Worm (Caenorhabditis elegans) whole organism, L1 larva: ENCODE measurements around the gene ckk-1.

Experiments used
- C04F5.9 ChIP-seq: sonication (generic microtip); optimal IDR thresholded peaks from 2 replicates; lab custom pipeline; 2016; ENCODE audit warnings: missing genetic modification characterization, missing compliant biosample characterization
- C16A3.4 ChIP-seq: fragments of 150-350 bp; optimal IDR thresholded peaks from 2 replicates; lab custom pipeline; 2014; ENCODE audit warnings: missing biosample characterization, missing genetic modification characterization
- C34B4.2 ChIP-seq: sonication (generic microtip); optimal IDR thresholded peaks from 2 replicates; lab custom pipeline; 2017; ENCODE audit warnings: mild to moderate bottlenecking, missing genetic modification characterization, missing compliant biosample characterization
- F16B12.6 ChIP-seq: fragments of 150-350 bp; optimal IDR thresholded peaks from 2 replicates; lab custom pipeline; 2014; ENCODE audit warnings: missing biosample characterization, missing genetic modification characterization
- blmp-1 ChIP-seq: fragments of 150-350 bp; optimal IDR thresholded peaks from 2 replicates; lab custom pipeline; 2014; ENCODE audit warnings: missing biosample characterization, missing genetic modification characterization
- ceh-8 ChIP-seq: fragments of 200-800 bp; sonication (Bioruptor generic); optimal IDR thresholded peaks from 2 replicates; lab custom pipeline; 2018; ENCODE audit warnings: mild to moderate bottlenecking, missing genetic modification characterization, moderate library complexity, missing compliant biosample characterization
- ceh-82 ChIP-seq, 3 experiments: fragments of 150-350 bp in 1 of 3; sonication (generic microtip) in 2 of 3; optimal IDR thresholded peaks; 2 replicates each; lab custom pipeline; 2014 to 2017; ENCODE audit warnings: missing biosample characterization in 3 of 3, missing genetic modification characterization in 3 of 3
- ceh-88 ChIP-seq: fragments of 200-800 bp; sonication (Bioruptor generic); IDR thresholded peaks from 2 replicates; pipeline ENCODE4 v1.3.6; 2022; ENCODE audit warnings: missing genetic modification characterization, missing compliant biosample characterization
- ceh-90 ChIP-seq: sonication (generic microtip); optimal IDR thresholded peaks from 2 replicates; lab custom pipeline; 2016; ENCODE audit warnings: missing genetic modification characterization, missing compliant biosample characterization
- dpl-1 ChIP-seq, 3 experiments: fragments of 150-350 bp in 2 of 3; sonication (generic microtip) in 1 of 3; optimal IDR thresholded peaks; 2 replicates each; lab custom pipeline; 2014 to 2017; ENCODE audit warnings: missing biosample characterization in 3 of 3, missing genetic modification characterization in 3 of 3, missing genetic modification reagents in 3 of 3
- efl-1 ChIP-seq, 4 experiments: fragments of 150-350 bp; optimal IDR thresholded peaks in 3 of 4; peaks in 1 of 4; 1 replicate in 1 of 4; 2 replicates in 3 of 4; lab custom pipeline; 2014; ENCODE audit warnings: missing biosample characterization in 2 of 4, missing genetic modification characterization in 2 of 4, missing genetic modification reagents in 2 of 4
- egl-13 ChIP-seq: sonication (generic microtip); optimal IDR thresholded peaks from 2 replicates; lab custom pipeline; 2016; ENCODE audit warnings: missing genotype, missing genetic modification reagents, missing genetic modification characterization, missing compliant biosample characterization
- elt-2 ChIP-seq: sonication (generic microtip); optimal IDR thresholded peaks from 2 replicates; lab custom pipeline; 2016; ENCODE audit warnings: missing genetic modification characterization, mild to moderate bottlenecking, inconsistent platforms, missing compliant biosample characterization, missing genetic modification reagents
- ets-5 ChIP-seq: fragments of 200-800 bp; sonication (Bioruptor generic); IDR thresholded peaks from 2 replicates; pipeline ENCODE4 v1.3.6; 2022; ENCODE audit warnings: missing genetic modification characterization, missing compliant biosample characterization
- fkh-4 ChIP-seq: sonication (generic microtip); optimal IDR thresholded peaks from 2 replicates; lab custom pipeline; 2016; ENCODE audit warnings: missing compliant biosample characterization, missing genetic modification characterization, borderline replicate concordance
- fkh-8 ChIP-seq: sonication (generic microtip); optimal IDR thresholded peaks from 2 replicates; lab custom pipeline; 2016; ENCODE audit warnings: mild to moderate bottlenecking, missing genetic modification characterization, missing compliant biosample characterization
- fos-1 ChIP-seq: fragments of 150-350 bp; optimal IDR thresholded peaks from 2 replicates; lab custom pipeline; 2014; ENCODE audit warnings: missing biosample characterization, missing genetic modification characterization
- grh-1 ChIP-seq: fragments of 200-800 bp; sonication (Bioruptor generic); IDR thresholded peaks from 2 replicates; pipeline ENCODE4 v1.3.6; 2022; ENCODE audit warnings: missing genetic modification reagents, missing genetic modification characterization, missing compliant biosample characterization
- hlh-17 ChIP-seq: fragments of 200-800 bp; sonication (Bioruptor generic); optimal IDR thresholded peaks from 2 replicates; lab custom pipeline; 2018; ENCODE audit warnings: missing genetic modification characterization, mild to moderate bottlenecking, missing compliant biosample characterization, moderate library complexity, borderline replicate concordance
- lin-14 ChIP-seq: fragments of 200-800 bp; sonication (Bioruptor generic); optimal IDR thresholded peaks from 2 replicates; lab custom pipeline; 2018; ENCODE audit warnings: mild to moderate bottlenecking, missing genetic modification characterization, moderate library complexity, missing compliant biosample characterization
- lin-15B ChIP-seq: fragments of 150-350 bp; sonication (generic microtip); optimal IDR thresholded peaks from 3 replicates; lab custom pipeline; 2014; ENCODE audit warnings: missing biosample characterization, missing genetic modification characterization
- lir-3 ChIP-seq: sonication (generic microtip); optimal IDR thresholded peaks from 2 replicates; lab custom pipeline; 2016; ENCODE audit warnings: mild to moderate bottlenecking, missing genetic modification characterization, moderate library complexity, missing compliant biosample characterization; ENCODE audit not compliant: poor library complexity
- mab-9 ChIP-seq: fragments of 200-800 bp; sonication (Bioruptor generic); IDR thresholded peaks from 2 replicates; pipeline ENCODE4 v1.3.6; 2022; ENCODE audit warnings: missing genetic modification reagents, missing genetic modification characterization, missing compliant biosample characterization
- mdl-1 ChIP-seq, 2 experiments: fragments of 150-350 bp; optimal IDR thresholded peaks; 2 replicates each; lab custom pipeline; 2014 to 2017; ENCODE audit warnings: missing biosample characterization in 2 of 2, missing genetic modification characterization in 2 of 2, inconsistent platforms in 1 of 2
- mef-2 ChIP-seq: fragments of 150-350 bp; optimal IDR thresholded peaks from 2 replicates; lab custom pipeline; 2014; ENCODE audit warnings: missing biosample characterization, missing genetic modification characterization
- mep-1 ChIP-seq: fragments of 150-350 bp; optimal IDR thresholded peaks from 2 replicates; lab custom pipeline; 2014; ENCODE audit warnings: missing biosample characterization, missing genetic modification characterization
- nhr-19 ChIP-seq: fragments of 200-800 bp; sonication (Bioruptor generic); conservative IDR thresholded peaks from 2 replicates; pipeline ENCODE4 v1.3.6; 2022; ENCODE audit warnings: missing genetic modification characterization, missing compliant biosample characterization
- nhr-20 ChIP-seq: sonication (generic microtip); optimal IDR thresholded peaks from 2 replicates; lab custom pipeline; 2016; ENCODE audit warnings: mild to moderate bottlenecking, missing genetic modification characterization, missing compliant biosample characterization
- nhr-237 ChIP-seq: fragments of 150-350 bp; optimal IDR thresholded peaks from 2 replicates; lab custom pipeline; 2014; ENCODE audit warnings: missing biosample characterization, missing genetic modification characterization
- nhr-28 ChIP-seq: fragments of 150-350 bp; optimal IDR thresholded peaks from 2 replicates; lab custom pipeline; 2014; ENCODE audit warnings: missing biosample characterization, missing genetic modification characterization
- nhr-47 ChIP-seq: sonication (generic microtip); optimal IDR thresholded peaks from 2 replicates; lab custom pipeline; 2016; ENCODE audit warnings: mild to moderate bottlenecking, missing genetic modification characterization, moderate library complexity, missing compliant biosample characterization
- nhr-71 ChIP-seq: sonication (generic microtip); optimal IDR thresholded peaks from 2 replicates; lab custom pipeline; 2016; ENCODE audit warnings: mild to moderate bottlenecking, missing genetic modification characterization, moderate library complexity, missing compliant biosample characterization
- nhr-76 ChIP-seq: sonication (generic microtip); optimal IDR thresholded peaks from 2 replicates; lab custom pipeline; 2017; ENCODE audit warnings: missing biosample characterization, missing genetic modification characterization
- nhr-85 ChIP-seq: sonication (generic microtip); peaks from one replicate; lab custom pipeline; 2016; ENCODE audit warnings: missing genetic modification characterization, inconsistent platforms, missing compliant biosample characterization
- pax-3 ChIP-seq: fragments of 200-800 bp; sonication (Bioruptor generic); optimal IDR thresholded peaks from 2 replicates; lab custom pipeline; 2018; ENCODE audit warnings: mild to moderate bottlenecking, missing genetic modification characterization, moderate library complexity, missing compliant biosample characterization
- skn-1 ChIP-seq: fragments of 150-350 bp; optimal IDR thresholded peaks from 2 replicates; lab custom pipeline; 2014; ENCODE audit warnings: missing biosample characterization, missing genetic modification characterization
- sox-4 ChIP-seq: sonication (generic microtip); optimal IDR thresholded peaks from 2 replicates; lab custom pipeline; 2016; ENCODE audit warnings: missing genetic modification characterization, missing compliant biosample characterization
- sptf-1 ChIP-seq: fragments of 150-350 bp; optimal IDR thresholded peaks from 2 replicates; lab custom pipeline; 2014; ENCODE audit warnings: missing biosample characterization, missing genetic modification characterization
- tlp-1 ChIP-seq: fragments of 150-350 bp; optimal IDR thresholded peaks from 2 replicates; lab custom pipeline; 2014; ENCODE audit warnings: missing biosample characterization, missing genetic modification characterization
- unc-30 ChIP-seq: sonication (generic microtip); optimal IDR thresholded peaks from 2 replicates; lab custom pipeline; 2017; ENCODE audit warnings: missing biosample characterization, missing genetic modification characterization
- unc-62 ChIP-seq: fragments of 150-350 bp; optimal IDR thresholded peaks from 2 replicates; lab custom pipeline; 2014; ENCODE audit warnings: missing biosample characterization, missing genetic modification reagents, missing genetic modification characterization
- xbp-1 ChIP-seq: sonication (generic microtip); optimal IDR thresholded peaks from 2 replicates; lab custom pipeline; 2016; ENCODE audit warnings: missing genetic modification characterization, missing compliant biosample characterization
- zag-1 ChIP-seq: fragments of 150-350 bp; optimal IDR thresholded peaks from 2 replicates; lab custom pipeline; 2014; ENCODE audit warnings: missing biosample characterization, missing genetic modification characterization
- zip-4 ChIP-seq: fragments of 200-800 bp; sonication (Bioruptor generic); optimal IDR thresholded peaks from 2 replicates; lab custom pipeline; 2018; ENCODE audit warnings: mild to moderate bottlenecking, missing genetic modification characterization, moderate library complexity, missing compliant biosample characterization
- ztf-4 ChIP-seq: fragments of 150-350 bp; optimal IDR thresholded peaks from 2 replicates; lab custom pipeline; 2014; ENCODE audit warnings: missing biosample characterization, missing genetic modification characterization

Gene ckk-1

DNA sequence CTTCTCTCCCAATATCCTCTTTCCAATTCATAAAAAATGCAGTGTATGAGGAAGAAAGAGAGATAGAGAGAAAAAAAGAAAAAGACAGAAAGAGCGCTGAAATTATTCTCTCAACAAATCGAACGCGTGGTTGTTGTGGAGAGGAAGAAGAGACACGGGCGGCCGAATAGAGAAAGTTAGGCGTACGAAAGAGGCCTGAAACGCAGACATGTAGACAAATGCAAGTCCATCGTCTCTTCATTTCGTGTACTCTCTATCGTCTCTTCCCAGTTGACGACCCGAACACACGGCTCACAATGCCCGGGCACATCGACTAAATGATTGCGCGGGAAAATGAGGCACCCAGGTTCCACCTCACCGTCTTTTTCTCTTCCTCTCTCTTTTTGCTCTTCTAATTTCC is 14.0 kb upstream of the ckk-1 start (continued):
- TF ChIP-seq unc-62 (GFP tag; lab: Kevin White, UChicago) (no peak), dpl-1 (GFP tag; optimal IDR thresholded peaks at IDR 0.05; lab: Kevin White, UChicago) (peak; percentile 2 to 26 (median 12)), fkh-8 (peak; percentile 90), nhr-19 (GFP tag; lab: Robert Waterston, UW) (peak; percentile 44), skn-1 (peak; percentile 64), nhr-85 (peak; percentile 66), ceh-88 (GFP tag; lab: Robert Waterston, UW) (no peak; the same call in 1 of the 2 replicates), mep-1 (tag; lab: Kevin White, UChicago) (peak; percentile 24), blmp-1 (tag; lab: Kevin White, UChicago) (peak; percentile 67), nhr-47 (tag; lab: Kevin White, UChicago) (peak; percentile 71), nhr-237 (no peak), ztf-4 (tag; lab: Kevin White, UChicago) (peak; percentile 33), pax-3 (tag; lab: Kevin White, UChicago) (peak; percentile 22), lir-3 (tag; lab: Kevin White, UChicago) (no peak), ceh-82 (tag; optimal IDR thresholded peaks at IDR 0.05; lab: Kevin White, UChicago) (peak; percentile 49 to 75 (median 65)), nhr-71 (tag; lab: Kevin White, UChicago) (peak; percentile 78), efl-1 (optimal IDR thresholded peaks at IDR 0.05; lab: Kevin White, UChicago) (peak; percentile 63 to 75), efl-1 (GFP tag; optimal IDR thresholded peaks at IDR 0.05 in 1 of 2; lab: Kevin White, UChicago) (peak; percentile 42 to 93), mab-9 (GFP tag; lab: Robert Waterston, UW) (no peak), xbp-1 (tag; lab: Kevin White, UChicago) (peak; percentile 30), mdl-1 (tag; optimal IDR thresholded peaks at IDR 0.05; lab: Kevin White, UChicago) (peak in 1 of 2 experiments; percentile 46), mef-2 (tag; lab: Kevin White, UChicago) (peak; percentile 33), lin-14 (GFP tag; lab: Kevin White, UChicago) (peak; percentile 98), zag-1 (tag; lab: Kevin White, UChicago) (no peak), nhr-76 (tag; lab: Kevin White, UChicago) (no peak), elt-2 (peak; percentile 30), egl-13 (tag; lab: Kevin White, UChicago) (peak; percentile 70), F16B12.6 (no peak), C04F5.9 (tag; lab: Kevin White, UChicago) (no peak)

DNA sequence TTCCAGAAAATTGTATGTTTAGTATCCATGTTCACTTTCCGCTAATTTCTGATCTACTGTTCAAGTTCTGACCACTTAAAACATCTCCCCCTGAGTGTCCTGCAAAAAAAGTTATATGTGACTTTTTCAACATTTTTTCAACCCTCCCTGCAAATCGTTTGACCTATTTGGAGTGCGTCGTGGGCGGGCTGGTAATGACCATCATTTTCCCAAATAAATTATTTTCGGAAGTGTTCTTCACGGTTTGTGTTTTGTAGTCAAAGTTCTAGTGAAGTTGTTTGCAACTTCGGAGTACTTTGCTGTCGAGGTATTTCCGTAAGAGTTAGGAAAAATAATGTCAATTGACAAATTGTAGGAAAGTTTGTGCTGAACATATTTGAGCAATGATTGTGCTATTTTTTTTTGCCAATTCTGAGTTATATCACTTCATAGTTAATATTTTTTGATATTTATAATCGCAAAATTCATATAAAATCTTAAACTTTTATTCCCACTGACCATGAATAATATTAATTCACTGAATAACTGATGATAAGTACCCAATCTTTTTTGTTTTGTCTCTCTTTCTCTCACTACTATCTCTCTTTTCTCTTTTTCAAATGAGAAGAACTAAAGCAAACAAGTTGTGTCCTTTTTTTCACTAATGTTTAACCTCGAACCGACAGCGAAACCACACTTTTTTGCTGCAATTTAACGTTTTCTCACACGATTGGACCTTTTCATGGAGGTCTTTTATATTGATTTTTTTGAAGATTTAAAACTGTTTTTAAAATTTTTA is 12.9 kb upstream of the ckk-1 start:
- TF ChIP-seq nhr-47 (tag; lab: Kevin White, UChicago) (peak; percentile 0), nhr-71 (tag; lab: Kevin White, UChicago) (peak; percentile 8), lin-15B (no peak), sptf-1 (tag; lab: Kevin White, UChicago) (no peak), mep-1 (tag; lab: Kevin White, UChicago) (peak; percentile 10), lin-14 (GFP tag; lab: Kevin White, UChicago) (peak; percentile 55), efl-1 (optimal IDR thresholded peaks at IDR 0.05; lab: Kevin White, UChicago) (no peak), efl-1 (GFP tag; optimal IDR thresholded peaks at IDR 0.05 in 1 of 2; lab: Kevin White, UChicago) (peak in 1 of 2 experiments; percentile 29)

DNA sequence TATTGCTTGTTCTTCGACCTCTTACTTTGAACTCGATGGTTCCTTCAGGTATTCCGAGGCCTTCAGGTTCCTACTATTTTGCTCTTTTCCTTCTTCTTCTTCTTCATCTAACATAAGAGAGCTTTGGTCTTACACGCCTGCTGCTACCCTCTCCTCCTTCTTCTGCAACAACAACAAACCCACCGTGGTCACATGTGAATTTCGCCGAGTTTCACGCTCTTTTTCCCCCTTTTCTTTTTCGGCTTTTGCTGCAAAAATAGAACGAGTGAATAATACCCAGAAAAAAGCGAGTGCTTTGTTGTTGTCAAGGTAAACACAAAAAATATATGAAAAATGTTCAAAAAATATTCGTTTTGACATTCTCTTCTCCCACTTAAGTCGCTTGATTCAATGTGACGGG is 11.9 kb upstream of the ckk-1 start:
- TF ChIP-seq fos-1 (tag; lab: Kevin White, UChicago) (no peak), fkh-4 (tag; lab: Kevin White, UChicago) (no peak), pax-3 (tag; lab: Kevin White, UChicago) (no peak), nhr-28 (no peak), efl-1 (optimal IDR thresholded peaks at IDR 0.05; lab: Kevin White, UChicago) (no peak), efl-1 (GFP tag; optimal IDR thresholded peaks at IDR 0.05 in 1 of 2; lab: Kevin White, UChicago) (peak in 1 of 2 experiments; percentile 21), nhr-71 (tag; lab: Kevin White, UChicago) (peak; percentile 24), unc-30 (tag; lab: Kevin White, UChicago) (no peak), nhr-20 (no peak), hlh-17 (GFP tag; lab: Kevin White, UChicago) (no peak), mdl-1 (tag; optimal IDR thresholded peaks at IDR 0.05; lab: Kevin White, UChicago) (peak in 1 of 2 experiments; percentile 34), zip-4 (GFP tag; lab: Kevin White, UChicago) (no peak), tlp-1 (tag; lab: Kevin White, UChicago) (no peak), mep-1 (tag; lab: Kevin White, UChicago) (peak; percentile 3), ceh-8 (GFP tag; lab: Kevin White, UChicago) (no peak), lir-3 (tag; lab: Kevin White, UChicago) (no peak), C34B4.2 (no peak), ceh-90 (tag; lab: Kevin White, UChicago) (no peak), sox-4 (tag; lab: Kevin White, UChicago) (no peak), grh-1 (GFP tag; lab: Robert Waterston, UW) (no peak), ets-5 (no peak), dpl-1 (GFP tag; optimal IDR thresholded peaks at IDR 0.05; lab: Kevin White, UChicago) (peak in 1 of 3 experiments; percentile 2), C16A3.4 (tag; lab: Kevin White, UChicago) (no peak), C04F5.9 (tag; lab: Kevin White, UChicago) (no peak), nhr-85 (no peak)
